Fruit fly (Drosophila melanogaster) whole organism, embryonic: ENCODE data around the gene InR.
A peak's percentile ranks its signal among the peaks of the same experiment; 100 is the strongest.

ENCODE experiments used
- Awh ChIP-seq: fragments of 200-800 bp; sonication (Bioruptor generic); IDR thresholded peaks from 2 replicates; pipeline ENCODE4, ENCODE4 v1.3.6; 2022; ENCODE audit warnings: missing biosample characterization, missing genetic modification characterization
- BEAF-32 ChIP-seq: fragments of 200-800 bp; sonication (Bioruptor generic); optimal IDR thresholded peaks from 3 replicates; lab custom pipeline; 2017; ENCODE audit warnings: missing biosample characterization, missing genetic modification characterization, mild to moderate bottlenecking, moderate library complexity, missing genetic modification reagents
- CG10654 ChIP-seq: fragments of 200-800 bp; sonication (Bioruptor generic); optimal IDR thresholded peaks from 2 replicates; lab custom pipeline; 2016; ENCODE audit warnings: missing biosample characterization, missing genetic modification characterization
- CG10959 ChIP-seq: fragments of 200-800 bp; sonication (Bioruptor generic); IDR thresholded peaks from 2 replicates; pipeline ENCODE4 v1.3.6; 2022; ENCODE audit warnings: missing biosample characterization, missing genetic modification characterization
- CG11504 ChIP-seq: fragments of 200-800 bp; sonication (Bioruptor generic); optimal IDR thresholded peaks from 3 replicates; lab custom pipeline; 2019; ENCODE audit warnings: missing biosample characterization, mild to moderate bottlenecking, missing genetic modification characterization, moderate library complexity
- CG12104 ChIP-seq: fragments of 200-800 bp; sonication (Bioruptor generic); optimal IDR thresholded peaks from 3 replicates; lab custom pipeline; 2016; ENCODE audit warnings: missing biosample characterization, missing genetic modification characterization
- CG13894 ChIP-seq: fragments of 200-800 bp; sonication (Bioruptor generic); optimal IDR thresholded peaks from 3 replicates; lab custom pipeline; 2018; ENCODE audit warnings: missing biosample characterization, mild to moderate bottlenecking, missing genetic modification characterization, moderate library complexity
- CG14860 ChIP-seq: fragments of 200-800 bp; sonication (Bioruptor generic); IDR thresholded peaks from 3 replicates; pipeline ENCODE4 v1.3.6; 2022; ENCODE audit warnings: missing biosample characterization, missing genetic modification characterization; ENCODE audit not compliant: partially characterized antibody
- CG15011 ChIP-seq: fragments of 200-800 bp; sonication (Bioruptor generic); optimal IDR thresholded peaks from 3 replicates; lab custom pipeline; 2018; ENCODE audit warnings: missing biosample characterization, mild to moderate bottlenecking, missing genetic modification characterization
- CG17361 ChIP-seq: fragments of 200-800 bp; sonication (Bioruptor generic); IDR thresholded peaks from 3 replicates; pipeline ENCODE4 v1.3.6; 2022; ENCODE audit warnings: missing biosample characterization, missing genetic modification characterization
- CG2712 ChIP-seq: fragments of 200-800 bp; optimal IDR thresholded peaks from 3 replicates; lab custom pipeline; 2019; ENCODE audit warnings: missing biosample characterization, mild to moderate bottlenecking, missing genetic modification characterization, moderate library complexity
- CG2875 ChIP-seq: fragments of 200-800 bp; sonication (Bioruptor generic); optimal IDR thresholded peaks from 2 replicates; lab custom pipeline; 2017; ENCODE audit warnings: missing biosample characterization, mild to moderate bottlenecking, missing genetic modification characterization, missing genetic modification reagents
- CG31388 ChIP-seq: fragments of 200-800 bp; sonication (Bioruptor generic); optimal IDR thresholded peaks from 2 replicates; lab custom pipeline; 2016; ENCODE audit warnings: missing biosample characterization, missing genetic modification characterization
- CG32532 ChIP-seq: fragments of 200-800 bp; sonication (Bioruptor generic); IDR thresholded peaks from 2 replicates; pipeline ENCODE4 v1.3.6; 2022; ENCODE audit warnings: missing biosample characterization, missing genetic modification characterization
- CG32767 ChIP-seq: fragments of 200-800 bp; sonication (Bioruptor generic); IDR thresholded peaks from 2 replicates; pipeline ENCODE4 v1.3.6; 2022; ENCODE audit warnings: missing biosample characterization, missing genetic modification characterization
- CG34376 ChIP-seq: fragments of 200-800 bp; sonication (Bioruptor generic); optimal IDR thresholded peaks from 2 replicates; lab custom pipeline; 2018; ENCODE audit warnings: missing biosample characterization, mild to moderate bottlenecking, missing genetic modification characterization
- CG4328 ChIP-seq: fragments of 200-800 bp; sonication (Bioruptor generic); optimal IDR thresholded peaks from 3 replicates; lab custom pipeline; 2017; ENCODE audit warnings: missing biosample characterization, missing genetic modification reagents, missing genetic modification characterization
- CG4360 ChIP-seq: fragments of 200-800 bp; sonication (Bioruptor generic); IDR thresholded peaks from 2 replicates; pipeline ENCODE4 v1.3.6; 2022; ENCODE audit warnings: missing biosample characterization, missing genetic modification characterization
- CG6854 ChIP-seq: fragments of 200-800 bp; sonication (Bioruptor generic); optimal IDR thresholded peaks from 3 replicates; lab custom pipeline; 2017; ENCODE audit warnings: missing biosample characterization, mild to moderate bottlenecking, missing genetic modification characterization
- CG7372 ChIP-seq: fragments of 200-800 bp; sonication (Bioruptor generic); IDR thresholded peaks from 2 replicates; pipeline ENCODE4 v1.3.6; 2022; ENCODE audit warnings: missing biosample characterization, missing genetic modification characterization
- CG7963 ChIP-seq: fragments of 200-800 bp; sonication (Bioruptor generic); IDR thresholded peaks from 3 replicates; pipeline ENCODE4 v1.3.6; 2022; ENCODE audit warnings: missing biosample characterization, missing genetic modification characterization; ENCODE audit not compliant: partially characterized antibody
- CkIIα-i1 ChIP-seq: fragments of 200-800 bp; sonication (Bioruptor generic); IDR thresholded peaks from 2 replicates; pipeline ENCODE4 v1.3.6; 2022; ENCODE audit warnings: missing biosample characterization, missing genetic modification characterization
- Dek ChIP-seq: fragments of 200-800 bp; sonication (Bioruptor generic); optimal IDR thresholded peaks from 3 replicates; lab custom pipeline; 2019; ENCODE audit warnings: missing biosample characterization, mild to moderate bottlenecking, missing genetic modification characterization, moderate library complexity
- Dip2 ChIP-seq: fragments of 200-800 bp; sonication (Bioruptor generic); IDR thresholded peaks from 2 replicates; pipeline ENCODE4 v1.3.6; 2022; ENCODE audit warnings: missing biosample characterization, missing genetic modification characterization
- Fer2 ChIP-seq: fragments of 200-800 bp; sonication (Bioruptor generic); optimal IDR thresholded peaks from 2 replicates; lab custom pipeline; 2018; ENCODE audit warnings: missing biosample characterization, mild to moderate bottlenecking, missing genetic modification characterization, moderate library complexity
- H2.0 ChIP-seq: fragments of 200-800 bp; sonication (Bioruptor generic); IDR thresholded peaks from 2 replicates; pipeline ENCODE4 v1.3.6; 2022; ENCODE audit warnings: missing biosample characterization, missing genetic modification characterization
- HmgD ChIP-seq: fragments of 200-800 bp; sonication (Bioruptor generic); optimal IDR thresholded peaks from 3 replicates; lab custom pipeline; 2016; ENCODE audit warnings: missing biosample characterization, missing genetic modification characterization
- Hr3 ChIP-seq: fragments of 200-800 bp; sonication (Bioruptor generic); optimal IDR thresholded peaks from 3 replicates; lab custom pipeline; 2016; ENCODE audit warnings: missing biosample characterization, missing genetic modification characterization
- Scr ChIP-seq: fragments of 200-800 bp; sonication (Bioruptor generic); IDR thresholded peaks from 2 replicates; pipeline ENCODE4 v1.3.6; 2022; ENCODE audit warnings: missing biosample characterization, missing genetic modification characterization; ENCODE audit not compliant: partially characterized antibody
- Ssrp ChIP-seq: fragments of 200-800 bp; sonication (Bioruptor generic); optimal IDR thresholded peaks from 2 replicates; lab custom pipeline; 2018; ENCODE audit warnings: missing biosample characterization, mild to moderate bottlenecking, missing genetic modification characterization, moderate library complexity
- Trl ChIP-seq, 3 experiments: fragments of >200 bp in 2 of 3; fragments of 200-800 bp in 1 of 3; sonication (Bioruptor generic) in 1 of 3; optimal IDR thresholded peaks; 2 replicates in 1 of 3; 3 replicates in 2 of 3; lab custom pipeline; 2016 to 2017; ENCODE audit warnings: missing biosample characterization in 1 of 3, missing genetic modification characterization in 1 of 3
- YL-1 ChIP-seq: fragments of 200-800 bp; sonication (Bioruptor generic); optimal IDR thresholded peaks from 3 replicates; lab custom pipeline; 2017; ENCODE audit warnings: missing biosample characterization, mild to moderate bottlenecking, missing genetic modification characterization
- ac ChIP-seq: fragments of 200-800 bp; sonication (Bioruptor generic); optimal IDR thresholded peaks from 3 replicates; lab custom pipeline; 2017; ENCODE audit warnings: missing biosample characterization, mild to moderate bottlenecking, missing genetic modification characterization
- ash1 ChIP-seq: fragments of 200-800 bp; sonication (Bioruptor generic); optimal IDR thresholded peaks from 2 replicates; lab custom pipeline; 2018; ENCODE audit warnings: missing biosample characterization, mild to moderate bottlenecking, missing genetic modification characterization
- bcd ChIP-seq: fragments of 200-800 bp; sonication (Bioruptor generic); optimal IDR thresholded peaks from 2 replicates; lab custom pipeline; 2017; ENCODE audit warnings: missing biosample characterization, mild to moderate bottlenecking, missing genetic modification characterization
- crc ChIP-seq: fragments of 200-800 bp; sonication (Bioruptor generic); optimal IDR thresholded peaks from 2 replicates; lab custom pipeline; 2016; ENCODE audit warnings: missing biosample characterization, missing genetic modification characterization
- dysf ChIP-seq: fragments of 200-800 bp; sonication (Bioruptor generic); IDR thresholded peaks from 3 replicates; pipeline ENCODE4 v1.3.6; 2022; ENCODE audit warnings: missing biosample characterization, missing genetic modification characterization
- fu2 ChIP-seq: fragments of 200-800 bp; sonication (Bioruptor generic); optimal IDR thresholded peaks from 2 replicates; lab custom pipeline; 2016; ENCODE audit warnings: missing biosample characterization, missing genetic modification characterization
- h ChIP-seq: fragments of >200 bp; optimal IDR thresholded peaks from 2 replicates; lab custom pipeline; 2017
- inv ChIP-seq: fragments of 200-800 bp; sonication (Bioruptor generic); IDR thresholded peaks from 2 replicates; pipeline ENCODE4 v1.3.6; 2022; ENCODE audit warnings: missing biosample characterization, missing genetic modification characterization; ENCODE audit not compliant: partially characterized antibody
- odd ChIP-seq: fragments of 200-800 bp; sonication (Bioruptor generic); optimal IDR thresholded peaks from 2 replicates; lab custom pipeline; 2017; ENCODE audit warnings: missing biosample characterization, mild to moderate bottlenecking, missing genetic modification characterization
- onecut ChIP-seq: fragments of 200-800 bp; sonication (Bioruptor generic); IDR thresholded peaks from 2 replicates; pipeline ENCODE4 v1.3.6; 2022; ENCODE audit warnings: missing biosample characterization, missing genetic modification characterization
- p53 ChIP-seq: fragments of 200-800 bp; sonication (Bioruptor generic); optimal IDR thresholded peaks from 2 replicates; lab custom pipeline; 2016; ENCODE audit warnings: missing biosample characterization, missing genetic modification characterization
- pita ChIP-seq: fragments of 200-800 bp; sonication (Bioruptor generic); optimal IDR thresholded peaks from 2 replicates; lab custom pipeline; 2017; ENCODE audit warnings: missing biosample characterization, mild to moderate bottlenecking, missing genetic modification characterization
- run ChIP-seq: fragments of 200-800 bp; sonication (Bioruptor generic); optimal IDR thresholded peaks from 3 replicates; lab custom pipeline; 2018; ENCODE audit warnings: missing biosample characterization, mild to moderate bottlenecking, missing genetic modification characterization
- salm ChIP-seq: fragments of 200-800 bp; sonication (Bioruptor generic); optimal IDR thresholded peaks from 2 replicates; lab custom pipeline; 2018; ENCODE audit warnings: missing biosample characterization, mild to moderate bottlenecking, missing genetic modification characterization
- stc ChIP-seq: fragments of 200-800 bp; sonication (Bioruptor generic); IDR thresholded peaks from 2 replicates; pipeline ENCODE4 v1.3.6; 2022; ENCODE audit warnings: missing biosample characterization, missing genetic modification characterization
- z ChIP-seq: fragments of 200-800 bp; sonication (Bioruptor generic); IDR thresholded peaks from 3 replicates; pipeline ENCODE4 v1.3.6; 2022; ENCODE audit warnings: missing biosample characterization, missing genetic modification characterization

Gene InR

DNA sequence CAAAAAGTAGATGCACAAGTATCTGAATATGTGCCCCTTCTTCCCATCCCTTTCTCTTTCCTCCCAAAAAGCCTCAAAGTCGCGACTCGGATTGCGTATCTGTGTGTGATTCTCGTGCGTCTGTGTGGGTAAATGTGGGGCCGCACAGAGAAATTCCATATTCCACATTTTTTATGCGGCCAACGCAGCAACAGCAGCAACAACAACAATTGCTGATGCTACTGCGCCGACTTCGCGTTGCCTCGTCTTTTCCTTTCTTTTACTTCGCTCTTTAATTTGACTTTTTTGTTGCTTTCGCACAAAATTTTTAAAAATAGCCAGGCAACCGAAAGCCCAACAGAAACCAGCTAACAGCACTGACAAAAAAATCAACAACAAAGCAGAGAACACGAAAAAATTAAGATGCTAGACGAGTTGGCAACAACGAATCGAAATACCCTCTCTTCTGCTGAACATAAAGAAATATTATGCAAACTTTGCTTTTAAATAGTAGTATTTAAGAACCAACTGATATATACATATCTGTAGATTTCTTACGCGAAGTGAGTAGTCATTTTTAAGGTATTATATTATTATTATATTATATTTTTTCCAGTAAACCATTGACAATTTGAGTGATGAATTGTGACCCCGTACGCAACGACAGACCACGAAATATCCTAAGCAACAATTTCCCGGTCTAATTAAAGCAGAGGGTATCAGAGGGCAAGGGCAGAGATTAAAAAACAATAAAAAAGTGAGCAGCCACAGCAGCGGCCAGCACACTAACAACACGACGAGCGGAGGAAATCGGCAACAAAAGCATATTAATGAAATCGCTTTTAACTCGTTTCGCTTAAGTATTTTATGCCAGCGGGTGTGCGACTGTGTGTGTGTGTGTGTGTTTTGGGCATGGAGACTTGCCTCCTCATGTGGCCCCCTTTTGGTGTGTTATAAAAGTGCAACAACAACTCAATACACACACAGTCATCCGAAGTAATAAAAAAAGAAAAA is 37.7 kb upstream of the InR start (continued):
- TF ChIP-seq Scr (GFP tag; lab: Robert Waterston, UW) (no peak), Ssrp (tag; lab: Kevin White, UChicago) (peak; percentile 74), Fer2 (tag; lab: Kevin White, UChicago) (no peak), CG14860 (GFP tag; lab: Robert Waterston, UW) (no peak), BEAF-32 (GFP tag; lab: Kevin White, UChicago) (no peak), inv (GFP tag; lab: Robert Waterston, UW) (no peak), CG2875 (peak; percentile 59), CG4360 (GFP tag; lab: Robert Waterston, UW) (peak; percentile 64), ac (GFP tag; lab: Kevin White, UChicago) (no peak), CG11504 (tag; lab: Kevin White, UChicago) (peak; percentile 83), CkIIα-i1 (no peak), CG10654 (GFP tag; lab: Kevin White, UChicago) (peak; percentile 59), z (GFP tag; lab: Robert Waterston, UW) (no peak), onecut (GFP tag; lab: Robert Waterston, UW) (no peak), bcd (GFP tag; lab: Kevin White, UChicago) (peak; percentile 52), CG32532 (no peak; the same call in 1 of the 2 replicates), stc (GFP tag; lab: Robert Waterston, UW) (peak; percentile 32; the same call in 1 of the 2 replicates), Dip2 (no peak), ash1 (GFP tag; lab: Kevin White, UChicago) (no peak), Awh (peak; percentile 34), salm (tag; lab: Kevin White, UChicago) (no peak), fu2 (GFP tag; lab: Kevin White, UChicago) (no peak), CG31388 (GFP tag; lab: Kevin White, UChicago) (no peak), H2.0 (GFP tag; lab: Robert Waterston, UW) (no peak; the same call in 1 of the 2 replicates), CG13894 (tag; lab: Kevin White, UChicago) (no peak), YL-1 (no peak), dysf (GFP tag; lab: Robert Waterston, UW) (peak; percentile 82), CG12104 (peak; percentile 22), CG6854 (no peak), Trl (optimal IDR thresholded peaks at IDR 0.05; lab: Kevin White, UChicago) (no peak), Trl (GFP tag; optimal IDR thresholded peaks at IDR 0.05; lab: Kevin White, UChicago) (no peak), HmgD (GFP tag; lab: Kevin White, UChicago) (no peak), CG7963 (GFP tag; lab: Robert Waterston, UW) (no peak), CG7372 (peak; percentile 32; the same call in 1 of the 2 replicates), Dek (peak; percentile 28), crc (no peak), CG15011 (GFP tag; lab: Kevin White, UChicago) (peak; percentile 8), run (tag; lab: Kevin White, UChicago) (peak; percentile 60), p53 (GFP tag; lab: Kevin White, UChicago) (no peak), Hr3 (GFP tag; lab: Kevin White, UChicago) (peak; percentile 75), CG2712 (tag; lab: Kevin White, UChicago) (peak; percentile 73), CG34376 (GFP tag; lab: Kevin White, UChicago) (no peak), CG10959 (GFP tag; lab: Robert Waterston, UW) (no peak), pita (GFP tag; lab: Kevin White, UChicago) (no peak), odd (GFP tag; lab: Kevin White, UChicago) (peak; percentile 61), h (lab: Kevin White, UChicago) (no peak), CG17361 (peak; percentile 85), CG32767 (GFP tag; lab: Robert Waterston, UW) (peak; percentile 65; the same call in 1 of the 2 replicates), CG4328 (GFP tag; lab: Kevin White, UChicago) (no peak)
